In the genomic region with DNA sequence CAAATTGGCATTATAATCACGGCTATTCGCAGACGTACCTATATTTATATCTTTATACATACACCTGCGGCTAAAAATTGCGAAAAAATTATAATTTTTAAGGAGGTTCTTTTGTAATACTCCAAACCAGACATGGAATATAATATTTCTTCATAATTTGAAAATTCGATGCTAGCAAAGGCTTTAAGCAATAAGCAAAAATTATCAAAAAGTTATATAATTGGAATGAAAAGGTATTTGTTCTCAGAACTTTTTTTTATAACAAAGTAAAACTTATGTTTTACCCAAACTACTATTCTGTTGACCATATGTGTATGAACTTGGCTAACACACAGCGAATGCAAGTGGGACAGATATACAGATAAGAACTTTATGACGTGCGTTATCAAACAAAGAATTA, we compare ENCODE assay signal across 5 fruit fly cellular contexts.
TF ChIP-seq lines count a peak whose summit lies in the region.

No protein-coding gene starts in this region.

- TF ChIP-seq CTCF in whole organism, embryonic (GFP tag; optimal IDR thresholded peaks at IDR 0.05; lab: Kevin White, UChicago), result no peak

TF ChIP-seq in whole organism, adult, 20 proteins besides CTCF, POLR2A, EP300 and RAD21:
- TF ChIP-seq CG11617 (GFP tag; optimal IDR thresholded peaks at IDR 0.05; lab: Kevin White, UChicago), result peak; percentile 23
- TF ChIP-seq cic (GFP tag; optimal IDR thresholded peaks at IDR 0.05; lab: Kevin White, UChicago), result no peak
- TF ChIP-seq tj (GFP tag; optimal IDR thresholded peaks at IDR 0.05; lab: Kevin White, UChicago), result no peak
- TF ChIP-seq kay (GFP tag; lab: Kevin White, UChicago; ENCODE audit: borderline replicate concordance), result peak; percentile 43
- peak; percentile 28 for TF ChIP-seq CG7101 (tag; optimal IDR thresholded peaks at IDR 0.05; lab: Kevin White, UChicago)
- no peak for TF ChIP-seq toe (GFP tag; optimal IDR thresholded peaks at IDR 0.05; lab: Kevin White, UChicago)

TF ChIP-seq in whole organism, embryonic, 481 proteins besides CTCF, POLR2A, EP300 and RAD21:
- TF ChIP-seq Sox102F (GFP tag; optimal IDR thresholded peaks at IDR 0.05; lab: Kevin White, UChicago), result peak; percentile 5
- peak; percentile 72 for TF ChIP-seq sens (GFP tag; lab: Kevin White, UChicago)
- peak in 1 of 2 experiments; percentile 26 for TF ChIP-seq Pdp1 (GFP tag; optimal IDR thresholded peaks at IDR 0.05; lab: Kevin White, UChicago)
- TF ChIP-seq maf-S (GFP tag; optimal IDR thresholded peaks at IDR 0.05; lab: Kevin White, UChicago), result no peak
- TF ChIP-seq CG7987 (GFP tag; optimal IDR thresholded peaks at IDR 0.05; lab: Kevin White, UChicago), result no peak
- TF ChIP-seq CG11696 (GFP tag; IDR thresholded peaks at IDR 0.05; lab: Robert Waterston, UW), result peak; percentile 75
- TF ChIP-seq gem (tag; optimal IDR thresholded peaks at IDR 0.05; lab: Kevin White, UChicago), result peak; percentile 11

TF ChIP-seq in whole organism, prepupa, 60 proteins besides CTCF, POLR2A, EP300 and RAD21 (continues in another document):
- TF ChIP-seq CG6163 (GFP tag; IDR thresholded peaks at IDR 0.05; lab: Robert Waterston, UW) (no peak), CG6792 (GFP tag; optimal IDR thresholded peaks at IDR 0.05; lab: Kevin White, UChicago) (peak; percentile 11), Eip75B (GFP tag; optimal IDR thresholded peaks at IDR 0.05; lab: Kevin White, UChicago) (no peak), CG6808 (GFP tag; optimal IDR thresholded peaks at IDR 0.05; lab: Kevin White, UChicago) (no peak), CG10631 (GFP tag; optimal IDR thresholded peaks at IDR 0.05; lab: Kevin White, UChicago) (no peak), Lpt (GFP tag; optimal IDR thresholded peaks at IDR 0.05; lab: Kevin White, UChicago) (no peak), Hr38 (GFP tag; optimal IDR thresholded peaks at IDR 0.05; lab: Kevin White, UChicago) (no peak), Smox (GFP tag; optimal IDR thresholded peaks at IDR 0.05; lab: Kevin White, UChicago) (peak; percentile 32), lz (GFP tag; optimal IDR thresholded peaks at IDR 0.05; lab: Kevin White, UChicago) (no peak), CG6854 (GFP tag; optimal IDR thresholded peaks at IDR 0.05; lab: Kevin White, UChicago) (no peak), Eip78C (GFP tag; lab: Kevin White, UChicago) (peak; percentile 77), Sox102F (GFP tag; optimal IDR thresholded peaks at IDR 0.05; lab: Kevin White, UChicago) (peak; percentile 34), net (GFP tag; optimal IDR thresholded peaks at IDR 0.05; lab: Kevin White, UChicago) (no peak), Hr4 (GFP tag; optimal IDR thresholded peaks at IDR 0.05; lab: Kevin White, UChicago) (no peak), CG1621 (tag; optimal IDR thresholded peaks at IDR 0.05; lab: Kevin White, UChicago) (no peak), Sox15 (GFP tag; optimal IDR thresholded peaks at IDR 0.05; lab: Kevin White, UChicago) (no peak), CG8319 (GFP tag; optimal IDR thresholded peaks at IDR 0.05; lab: Kevin White, UChicago) (no peak), eg (GFP tag; IDR thresholded peaks at IDR 0.05; lab: Robert Waterston, UW) (no peak), CG4318 (GFP tag; optimal IDR thresholded peaks at IDR 0.05; lab: Kevin White, UChicago) (no peak), CG31627 (GFP tag; optimal IDR thresholded peaks at IDR 0.05; lab: Kevin White, UChicago) (no peak), CG3919 (GFP tag; optimal IDR thresholded peaks at IDR 0.05; lab: Kevin White, UChicago) (no peak), salr (GFP tag; optimal IDR thresholded peaks at IDR 0.05; lab: Kevin White, UChicago) (no peak), CG3032 (tag; optimal IDR thresholded peaks at IDR 0.05; lab: Kevin White, UChicago) (no peak), fkh (GFP tag; optimal IDR thresholded peaks at IDR 0.05; lab: Kevin White, UChicago) (no peak), Blimp-1 (GFP tag; optimal IDR thresholded peaks at IDR 0.05; lab: Kevin White, UChicago) (no peak), fd85E (GFP tag; optimal IDR thresholded peaks at IDR 0.05; lab: Kevin White, UChicago) (no peak), pdm3 (GFP tag; optimal IDR thresholded peaks at IDR 0.05; lab: Kevin White, UChicago) (no peak)

TF ChIP-seq in whole organism, pupa, 21 proteins besides CTCF, POLR2A, EP300 and RAD21:
- TF ChIP-seq D1 (tag; optimal IDR thresholded peaks at IDR 0.05; lab: Kevin White, UChicago), result no peak
- TF ChIP-seq Snoo (tag; optimal IDR thresholded peaks at IDR 0.05; lab: Kevin White, UChicago), result peak; percentile 22

TF ChIP-seq in whole organism, wandering third instar larva, 38 proteins besides CTCF, POLR2A, EP300 and RAD21:
- TF ChIP-seq dl (GFP tag; optimal IDR thresholded peaks at IDR 0.05; lab: Kevin White, UChicago; ENCODE audit: insufficient read depth in 1 of 2, partially characterized antibody in 2 of 2) (no peak), pan (optimal IDR thresholded peaks at IDR 0.05; lab: Kevin White, UChicago) (no peak), rgr (GFP tag; optimal IDR thresholded peaks at IDR 0.05; lab: Kevin White, UChicago) (peak; percentile 4), Sp1 (GFP tag; optimal IDR thresholded peaks at IDR 0.05; lab: Kevin White, UChicago) (peak; percentile 48), Hr83 (GFP tag; optimal IDR thresholded peaks at IDR 0.05; lab: Kevin White, UChicago; ENCODE audit: poor library complexity, severe bottlenecking) (no peak), psq (GFP tag; optimal IDR thresholded peaks at IDR 0.05; lab: Kevin White, UChicago) (peak; percentile 2), ey (GFP tag; optimal IDR thresholded peaks at IDR 0.05; lab: Kevin White, UChicago) (peak; percentile 10), sage (GFP tag; optimal IDR thresholded peaks at IDR 0.05; lab: Kevin White, UChicago) (no peak), Abd-B (GFP tag; optimal IDR thresholded peaks at IDR 0.05; lab: Kevin White, UChicago) (no peak), sv (GFP tag; optimal IDR thresholded peaks at IDR 0.05; lab: Kevin White, UChicago) (no peak), GATAd (GFP tag; optimal IDR thresholded peaks at IDR 0.05; lab: Kevin White, UChicago) (no peak), CG32264 (GFP tag; optimal IDR thresholded peaks at IDR 0.05; lab: Kevin White, UChicago) (no peak), jim (GFP tag; optimal IDR thresholded peaks at IDR 0.05; lab: Kevin White, UChicago) (no peak), tai (GFP tag; optimal IDR thresholded peaks at IDR 0.05; lab: Kevin White, UChicago) (no peak), h (GFP tag; optimal IDR thresholded peaks at IDR 0.05; lab: Kevin White, UChicago) (peak; percentile 45), CG9705 (GFP tag; optimal IDR thresholded peaks at IDR 0.05; lab: Kevin White, UChicago) (no peak), Hr78 (GFP tag; optimal IDR thresholded peaks at IDR 0.05; lab: Kevin White, UChicago) (no peak), Dfd (GFP tag; optimal IDR thresholded peaks at IDR 0.05; lab: Kevin White, UChicago) (no peak), br (GFP tag; optimal IDR thresholded peaks at IDR 0.05; lab: Kevin White, UChicago) (no peak), woc (GFP tag; optimal IDR thresholded peaks at IDR 0.05; lab: Kevin White, UChicago) (no peak), fru (GFP tag; optimal IDR thresholded peaks at IDR 0.05; lab: Kevin White, UChicago) (peak; percentile 44), Jra (GFP tag; optimal IDR thresholded peaks at IDR 0.05; lab: Kevin White, UChicago) (peak; percentile 15), Vsx2 (GFP tag; optimal IDR thresholded peaks at IDR 0.05; lab: Kevin White, UChicago; ENCODE audit: partially characterized antibody) (no peak), dsf (GFP tag; optimal IDR thresholded peaks at IDR 0.05; lab: Kevin White, UChicago; ENCODE audit: borderline replicate concordance) (no peak), Mio (GFP tag; optimal IDR thresholded peaks at IDR 0.05; lab: Kevin White, UChicago) (no peak), OdsH (GFP tag; optimal IDR thresholded peaks at IDR 0.05; lab: Kevin White, UChicago) (peak; percentile 10), N (GFP tag; optimal IDR thresholded peaks at IDR 0.05; lab: Kevin White, UChicago) (no peak), Myc (optimal IDR thresholded peaks at IDR 0.05; lab: Kevin White, UChicago) (no peak), Dif (GFP tag; optimal IDR thresholded peaks at IDR 0.05; lab: Kevin White, UChicago; ENCODE audit: partially characterized antibody) (no peak), lola (GFP tag; optimal IDR thresholded peaks at IDR 0.05; lab: Kevin White, UChicago) (no peak), dmrt93B (GFP tag; optimal IDR thresholded peaks at IDR 0.05; lab: Kevin White, UChicago) (no peak), Hnf4 (GFP tag; optimal IDR thresholded peaks at IDR 0.05; lab: Kevin White, UChicago) (peak; percentile 22), usp (GFP tag; optimal IDR thresholded peaks at IDR 0.05; lab: Kevin White, UChicago) (no peak), CrebA (GFP tag; optimal IDR thresholded peaks at IDR 0.05; lab: Kevin White, UChicago; ENCODE audit: borderline replicate concordance) (peak; percentile 31), HLH106 (tag; optimal IDR thresholded peaks at IDR 0.05; lab: Kevin White, UChicago) (peak; percentile 63), brk (GFP tag; optimal IDR thresholded peaks at IDR 0.05; lab: Kevin White, UChicago) (peak; percentile 24), foxo (GFP tag; optimal IDR thresholded peaks at IDR 0.05; lab: Kevin White, UChicago) (peak in 1 of 2 experiments; percentile 65), Rel (GFP tag; optimal IDR thresholded peaks at IDR 0.05; lab: Kevin White, UChicago) (no peak), Rel (tag; optimal IDR thresholded peaks at IDR 0.05; lab: Kevin White, UChicago) (no peak)
